Fruit fly (Drosophila melanogaster): ENCODE data around the gene CG4080.
A peak's percentile ranks its signal among the peaks of the same experiment; 100 is the strongest.

CG4080 gene

DNA sequence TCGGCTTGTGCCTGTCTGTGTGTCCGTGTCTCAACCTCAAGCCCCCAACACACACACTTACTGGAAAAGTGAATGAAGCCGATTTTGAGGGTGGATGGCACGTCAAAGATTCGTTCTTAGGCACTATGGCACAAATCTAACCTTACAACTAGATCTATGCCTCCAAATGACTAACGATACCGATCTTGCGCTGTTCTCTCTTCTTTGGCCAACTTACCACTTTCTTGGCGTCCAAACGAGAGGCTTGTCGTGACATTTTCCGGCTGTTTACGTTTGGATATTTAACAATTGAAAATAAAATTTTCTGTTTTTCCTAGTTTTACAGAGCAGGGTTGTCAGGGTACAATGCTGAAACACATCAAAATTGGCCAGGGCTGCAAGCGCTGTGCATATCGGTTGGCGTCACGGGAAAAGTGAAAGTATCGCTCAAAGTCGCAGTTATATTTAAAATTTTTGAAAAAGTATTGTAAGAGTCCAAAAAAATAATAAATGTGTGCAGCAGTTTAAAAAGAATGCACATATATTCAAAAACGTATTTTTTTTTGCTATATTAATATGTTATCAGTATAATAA lies 43.0 kb upstream of the CG4080 start, which contains the start of the genes Bet3 and Nf-YA (continued):
- TF ChIP-seq GATAe (GFP tag; conservative IDR thresholded peaks at IDR 0.05), result no peak
- peak; percentile 50 for TF ChIP-seq Hr3 (GFP tag; optimal IDR thresholded peaks at IDR 0.05)
- peak; percentile 93 for TF ChIP-seq row (GFP tag; IDR thresholded peaks at IDR 0.05)
- TF ChIP-seq stc (GFP tag; IDR thresholded peaks at IDR 0.05), result no peak
- TF ChIP-seq CG7928 (GFP tag; optimal IDR thresholded peaks at IDR 0.05), result peak; percentile 97
- TF ChIP-seq CG2889 (GFP tag; IDR thresholded peaks at IDR 0.05), result no peak
- TF ChIP-seq Hr39 (optimal IDR thresholded peaks at IDR 0.05), result no peak
- TF ChIP-seq otp (GFP tag; IDR thresholded peaks at IDR 0.05), result no peak
- TF ChIP-seq CG9817 (tag; optimal IDR thresholded peaks at IDR 0.05), result peak; percentile 58
- TF ChIP-seq bcd (GFP tag; optimal IDR thresholded peaks at IDR 0.05), result peak; percentile 55
- TF ChIP-seq fd64A (GFP tag; optimal IDR thresholded peaks at IDR 0.05), result no peak
- TF ChIP-seq sob (GFP tag; IDR thresholded peaks at IDR 0.05), result peak; percentile 62
- peak; percentile 29 for TF ChIP-seq CG18599 (GFP tag; optimal IDR thresholded peaks at IDR 0.05)
- peak; percentile 54 for TF ChIP-seq lmd (GFP tag; IDR thresholded peaks at IDR 0.05)
- TF ChIP-seq zen (tag; optimal IDR thresholded peaks at IDR 0.05), result peak; percentile 31
- no peak for TF ChIP-seq CG10321 (GFP tag; IDR thresholded peaks at IDR 0.05)
- TF ChIP-seq Xbp1 (GFP tag; optimal IDR thresholded peaks at IDR 0.05), result peak; percentile 78
- no peak for TF ChIP-seq CG43689 (GFP tag; IDR thresholded peaks at IDR 0.05)
- TF ChIP-seq Dbx (GFP tag; IDR thresholded peaks at IDR 0.05), result peak; percentile 57; the same call in 1 of the 3 replicates
- no peak for TF ChIP-seq z (GFP tag; IDR thresholded peaks at IDR 0.05)
- peak; percentile 86; the same call in 1 of the 3 replicates for TF ChIP-seq zen2 (GFP tag; IDR thresholded peaks at IDR 0.05; ENCODE audit: partially characterized antibody)
- TF ChIP-seq ind (GFP tag; optimal IDR thresholded peaks at IDR 0.05), result peak; percentile 61
- TF ChIP-seq nerfin-1 (tag; optimal IDR thresholded peaks at IDR 0.05), result peak; percentile 35
- peak; percentile 53; the same call in 1 of the 2 replicates for TF ChIP-seq Ptx1 (GFP tag; IDR thresholded peaks at IDR 0.05)
- TF ChIP-seq Lim3 (GFP tag; IDR thresholded peaks at IDR 0.05), result no peak
- no peak for TF ChIP-seq CG31224 (GFP tag; IDR thresholded peaks at IDR 0.05)
- TF ChIP-seq CG9215 (GFP tag; IDR thresholded peaks at IDR 0.05), result peak; percentile 38; the same call in 1 of the 2 replicates
- no peak; the same call in 2 of the 3 replicates for TF ChIP-seq B-H1 (GFP tag; IDR thresholded peaks at IDR 0.05)
- TF ChIP-seq lbe (GFP tag; optimal IDR thresholded peaks at IDR 0.05), result peak; percentile 22
- 0 out of 2 replicates have a peak, but pooled peaks have one; percentile 33 for TF ChIP-seq Rx (GFP tag; IDR thresholded peaks at IDR 0.05)
- TF ChIP-seq CG14860 (GFP tag; IDR thresholded peaks at IDR 0.05; ENCODE audit: partially characterized antibody), result peak; percentile 84
- TF ChIP-seq dpn (GFP tag; optimal IDR thresholded peaks at IDR 0.05), result peak; percentile 65 to 68
- peak; percentile 8 for TF ChIP-seq CG4854 (GFP tag; optimal IDR thresholded peaks at IDR 0.05)
- TF ChIP-seq insv (GFP tag; optimal IDR thresholded peaks at IDR 0.05), result no peak
- no peak for TF ChIP-seq Oli (tag; optimal IDR thresholded peaks at IDR 0.05)
- TF ChIP-seq CG10462 (GFP tag; optimal IDR thresholded peaks at IDR 0.05), result no peak
- TF ChIP-seq kah (GFP tag; optimal IDR thresholded peaks at IDR 0.05), result no peak
- TF ChIP-seq Sry-δ (GFP tag; optimal IDR thresholded peaks at IDR 0.05), result peak; percentile 75
- TF ChIP-seq CG8478 (optimal IDR thresholded peaks at IDR 0.05), result no peak
- no peak for TF ChIP-seq Fer2 (tag; optimal IDR thresholded peaks at IDR 0.05)
- peak; percentile 50 for TF ChIP-seq CG10654 (GFP tag; optimal IDR thresholded peaks at IDR 0.05)
- TF ChIP-seq pfk (GFP tag; optimal IDR thresholded peaks at IDR 0.05), result no peak
- no peak for TF ChIP-seq NK7.1 (GFP tag; optimal IDR thresholded peaks at IDR 0.05)
- TF ChIP-seq sim (GFP tag; IDR thresholded peaks at IDR 0.05), result no peak
- TF ChIP-seq Lpt (GFP tag; optimal IDR thresholded peaks at IDR 0.05), result no peak
- TF ChIP-seq vfl (GFP tag; optimal IDR thresholded peaks at IDR 0.05), result peak; percentile 14
- peak; percentile 49 for TF ChIP-seq pnt (GFP tag; optimal IDR thresholded peaks at IDR 0.05)
- peak; percentile 66 for TF ChIP-seq chn (GFP tag; optimal IDR thresholded peaks at IDR 0.05)
- TF ChIP-seq oc (tag; optimal IDR thresholded peaks at IDR 0.05), result no peak
- peak; percentile 59; the same call in 1 of the 2 replicates for TF ChIP-seq al (GFP tag; IDR thresholded peaks at IDR 0.05)
- no peak for TF ChIP-seq br (optimal IDR thresholded peaks at IDR 0.05)
- peak; percentile 61 for TF ChIP-seq CoRest (tag; optimal IDR thresholded peaks at IDR 0.05)

All from whole organism, embryonic.